Worm (Caenorhabditis elegans): ENCODE measurements around the gene ttr-23.
A peak's percentile ranks its signal among the peaks of the same experiment; 100 is the strongest.

The ttr-23 gene

ce11 chrV:10572614-10573013 is 17.0 kb downstream of the ttr-23 start, which contains the start of gene del-6:
Gene del-6 (plus strand): TSS chrV:10572914.
- TF ChIP-seq lin-39 (tag; optimal IDR thresholded peaks at IDR 0.05) (no peak), sem-4 (tag; optimal IDR thresholded peaks at IDR 0.05) (no peak), F13H6.1 (tag; optimal IDR thresholded peaks at IDR 0.05) (no peak), gmeb-1 (tag; optimal IDR thresholded peaks at IDR 0.05) (no peak), ztf-1 (GFP tag; conservative IDR thresholded peaks at IDR 0.05) (no peak), fos-1 (tag; optimal IDR thresholded peaks at IDR 0.05) (no peak), nhr-10 (tag; optimal IDR thresholded peaks at IDR 0.05) (no peak), ztf-4 (tag; optimal IDR thresholded peaks at IDR 0.05) (no peak)

DNA sequence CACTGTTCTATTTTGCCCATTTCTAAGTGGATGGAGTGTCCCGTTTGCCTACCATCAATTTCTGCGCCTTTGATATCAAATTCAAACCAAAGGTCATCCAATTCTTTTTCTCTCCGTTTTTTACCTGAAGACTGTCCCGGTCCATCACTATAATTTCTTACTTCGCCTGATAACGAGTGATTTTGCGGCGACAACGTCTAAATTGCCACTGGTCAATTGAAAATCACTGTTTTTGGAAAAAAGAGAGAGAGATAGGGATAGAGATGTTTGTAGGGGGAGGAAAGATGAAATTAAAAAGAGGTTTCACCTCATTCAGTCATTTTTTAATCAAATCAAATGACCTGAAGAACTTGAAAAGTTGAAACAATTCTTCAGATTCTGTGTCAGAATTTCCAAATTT is 18.1 kb downstream of the ttr-23 start:
- TF ChIP-seq sma-3 (GFP tag; optimal IDR thresholded peaks at IDR 0.05) = peak; percentile 21
- no peak for TF ChIP-seq C34F6.9 (tag; optimal IDR thresholded peaks at IDR 0.05)
- TF ChIP-seq elt-3 (tag; optimal IDR thresholded peaks at IDR 0.05) = no peak

ce11 chrV:10568496-10568895 is 21.2 kb downstream of the ttr-23 start:
- TF ChIP-seq ceh-82 (tag; optimal IDR thresholded peaks at IDR 0.05) = no peak
- no peak for TF ChIP-seq nhr-21 (tag; optimal IDR thresholded peaks at IDR 0.05)
- no peak for TF ChIP-seq snpc-4 (tag; optimal IDR thresholded peaks at IDR 0.05)
- TF ChIP-seq elt-3 (tag; optimal IDR thresholded peaks at IDR 0.05) = no peak
- TF ChIP-seq dmd-4 (tag; optimal IDR thresholded peaks at IDR 0.05) = no peak
- no peak for TF ChIP-seq nhr-12 (tag; optimal IDR thresholded peaks at IDR 0.05)
- TF ChIP-seq unc-55 (GFP tag; optimal IDR thresholded peaks at IDR 0.05) = no peak
- TF ChIP-seq gmeb-1 (tag; optimal IDR thresholded peaks at IDR 0.05) = no peak
- TF ChIP-seq blmp-1 (tag; optimal IDR thresholded peaks at IDR 0.05; ENCODE audit: insufficient read depth) = no peak
- TF ChIP-seq C34F6.9 (tag; optimal IDR thresholded peaks at IDR 0.05) = no peak
- no peak for TF ChIP-seq alr-1 (tag; optimal IDR thresholded peaks at IDR 0.05)
- no peak for TF ChIP-seq egl-27 (tag; optimal IDR thresholded peaks at IDR 0.05)
- no peak for TF ChIP-seq ama-1 (optimal IDR thresholded peaks at IDR 0.05)
- TF ChIP-seq lin-13 (GFP tag; optimal IDR thresholded peaks at IDR 0.05) = no peak
- TF ChIP-seq zag-1 (tag; optimal IDR thresholded peaks at IDR 0.05) = no peak
- TF ChIP-seq sem-4 (tag; optimal IDR thresholded peaks at IDR 0.05) = no peak
- no peak for TF ChIP-seq mdl-1 (tag; optimal IDR thresholded peaks at IDR 0.05)
- TF ChIP-seq nhr-237 (tag; optimal IDR thresholded peaks at IDR 0.05) = no peak

DNA sequence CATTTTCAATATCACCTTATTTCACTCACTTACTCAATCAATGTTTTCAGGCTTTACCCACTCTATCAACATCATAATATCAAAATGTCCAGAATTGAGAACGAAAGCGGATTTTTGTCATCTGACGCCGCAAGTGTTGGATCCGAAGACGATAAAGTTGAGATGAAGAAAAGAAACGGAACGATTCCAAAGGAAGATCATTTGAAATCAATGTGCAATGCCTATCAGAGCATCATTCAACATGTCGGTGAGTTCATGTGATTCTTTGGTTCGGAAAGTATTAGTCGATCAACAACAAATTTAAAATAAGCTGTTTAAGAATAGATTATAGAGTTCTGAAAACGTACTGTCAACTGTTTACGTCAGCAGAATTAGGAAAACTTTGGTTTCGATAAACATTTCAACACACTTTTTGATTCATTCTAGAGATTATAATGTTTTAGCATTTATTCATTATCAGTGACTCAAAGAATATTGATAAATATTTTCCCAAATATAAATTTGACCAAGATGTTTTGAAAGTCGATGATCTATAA is 24.8 kb downstream of the ttr-23 start, which contains the start of gene cat-4:
cat-4 (plus strand) TSS at position 51 of the 536 bp plus-strand sequence.
- peak; percentile 50 for TF ChIP-seq sma-9 (GFP tag; optimal IDR thresholded peaks at IDR 0.05)
- TF ChIP-seq sma-9 (tag; optimal IDR thresholded peaks at IDR 0.05) = no peak
- no peak for TF ChIP-seq lin-11 (tag; optimal IDR thresholded peaks at IDR 0.05)
- TF ChIP-seq lsy-2 (tag; optimal IDR thresholded peaks at IDR 0.05) = no peak
- TF ChIP-seq F13H6.1 (tag; optimal IDR thresholded peaks at IDR 0.05) = no peak
- peak; percentile 19 for TF ChIP-seq gmeb-1 (tag; optimal IDR thresholded peaks at IDR 0.05)
- TF ChIP-seq ZK546.5 (tag; optimal IDR thresholded peaks at IDR 0.05) = no peak
- no peak for TF ChIP-seq zag-1 (tag; optimal IDR thresholded peaks at IDR 0.05)
- no peak for TF ChIP-seq alr-1 (tag; optimal IDR thresholded peaks at IDR 0.05)
- TF ChIP-seq nhr-11 (tag; optimal IDR thresholded peaks at IDR 0.05) = no peak

DNA sequence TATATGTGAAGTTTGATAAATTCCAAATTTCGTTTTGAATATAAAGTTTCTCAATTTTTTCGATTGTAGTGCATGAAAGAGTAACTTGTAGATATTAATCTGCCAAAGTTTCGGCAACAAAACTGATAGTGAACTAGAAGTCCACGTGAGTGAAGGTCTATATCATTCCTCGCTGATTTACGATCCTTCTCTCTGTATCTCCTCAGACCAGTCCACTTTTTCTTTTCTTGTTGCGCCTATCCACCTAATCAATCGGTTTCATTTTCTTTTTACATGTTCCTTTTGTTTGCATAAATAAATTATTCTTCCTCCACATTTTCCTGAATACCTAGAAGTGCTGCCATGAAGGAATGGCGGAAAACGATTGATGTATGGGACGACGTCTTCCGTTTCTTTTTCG is 25.5 kb downstream of the ttr-23 start:
- TF ChIP-seq gmeb-1 (tag; optimal IDR thresholded peaks at IDR 0.05) = no peak
- TF ChIP-seq lin-13 (GFP tag; optimal IDR thresholded peaks at IDR 0.05) = no peak
- TF ChIP-seq alr-1 (tag; optimal IDR thresholded peaks at IDR 0.05) = no peak
- TF ChIP-seq nhr-77 (tag; optimal IDR thresholded peaks at IDR 0.05) = no peak
- TF ChIP-seq ztf-1 (GFP tag; conservative IDR thresholded peaks at IDR 0.05) = no peak
- no peak for TF ChIP-seq nhr-21 (tag; optimal IDR thresholded peaks at IDR 0.05)
- TF ChIP-seq blmp-1 (tag; optimal IDR thresholded peaks at IDR 0.05; ENCODE audit: insufficient read depth) = peak; percentile 17

- TF ChIP-seq egl-27 (tag; optimal IDR thresholded peaks at IDR 0.05) = no peak
- no peak for TF ChIP-seq elt-1 (tag; optimal IDR thresholded peaks at IDR 0.05)
- no peak for TF ChIP-seq ztf-11 (tag; optimal IDR thresholded peaks at IDR 0.05)
- no peak for TF ChIP-seq elt-3 (tag; optimal IDR thresholded peaks at IDR 0.05)
- TF ChIP-seq unc-62 (GFP tag; optimal IDR thresholded peaks at IDR 0.05) = no peak
- no peak for TF ChIP-seq sem-4 (tag; optimal IDR thresholded peaks at IDR 0.05)
- TF ChIP-seq zag-1 (tag; optimal IDR thresholded peaks at IDR 0.05) = no peak
- TF ChIP-seq gmeb-1 (tag; optimal IDR thresholded peaks at IDR 0.05) = no peak
- no peak for TF ChIP-seq nhr-12 (tag; optimal IDR thresholded peaks at IDR 0.05)
These were observed 26.8 kb downstream of the ttr-23 start for ce11 chrV:10562817-10563216.

All from whole organism, L2 larva.